Worm (Caenorhabditis elegans) whole organism, mixed stage, embryonic: ENCODE measurements around the gene T21E8.5.
A peak's percentile ranks its signal among the peaks of the same experiment; 100 is the strongest.

Experiments
- ceh-83 ChIP-seq: fragments of 200-800 bp; sonication (Bioruptor generic); optimal IDR thresholded peaks from 2 replicates; lab custom pipeline; 2018; ENCODE audit warnings: mild to moderate bottlenecking, missing genetic modification characterization, missing compliant biosample characterization
- ces-1 ChIP-seq: fragments of 150-350 bp; optimal IDR thresholded peaks from 2 replicates; lab custom pipeline; 2014; ENCODE audit warnings: missing biosample characterization, missing genetic modification reagents, missing genetic modification characterization
- elt-1 ChIP-seq: sonication (generic microtip); optimal IDR thresholded peaks from 2 replicates; lab custom pipeline; 2017; ENCODE audit warnings: missing genetic modification characterization, mild to moderate bottlenecking, missing compliant biosample characterization, antibody characterized with exemption, moderate library complexity, borderline replicate concordance; ENCODE audit not compliant: insufficient read depth
- ham-2 ChIP-seq: fragments of 200-800 bp; sonication (Bioruptor generic); optimal IDR thresholded peaks from 2 replicates; lab custom pipeline; 2018; ENCODE audit warnings: mild to moderate bottlenecking, missing genetic modification characterization, missing compliant biosample characterization
- lin-13 ChIP-seq: fragments of 150-350 bp; optimal IDR thresholded peaks from 2 replicates; lab custom pipeline; 2014; ENCODE audit warnings: missing biosample characterization, missing genetic modification characterization
- nhr-2 ChIP-seq: fragments of 150-350 bp; optimal IDR thresholded peaks from 2 replicates; lab custom pipeline; 2014; ENCODE audit warnings: missing biosample characterization, missing genetic modification characterization
- unc-62 ChIP-seq: fragments of 150-350 bp; optimal IDR thresholded peaks from 2 replicates; lab custom pipeline; 2014; ENCODE audit warnings: missing biosample characterization, missing genetic modification reagents, missing genetic modification characterization
- zip-8 ChIP-seq: fragments of 150-350 bp; optimal IDR thresholded peaks from 2 replicates; lab custom pipeline; 2014; ENCODE audit warnings: missing biosample characterization, missing genetic modification characterization

The T21E8.5 gene

ce11 chrX:10932087-10932486, 46.1 kb downstream of the T21E8.5 start:
- TF ChIP-seq ham-2 (GFP tag; lab: Kevin White, UChicago) (peak; percentile 32), zip-8 (peak; percentile 88), lin-13 (no peak), nhr-2 (tag; lab: Kevin White, UChicago) (peak; percentile 86), unc-62 (peak; percentile 66), ceh-83 (no peak), elt-1 (peak; percentile 91)

- peak; percentile 79 for TF ChIP-seq ces-1 (GFP tag; lab: Kevin White, UChicago)
- no peak for TF ChIP-seq elt-1
Observed at ce11 chrX:10933308-10934014, 47.5 kb downstream of the T21E8.5 start.
